Worm (Caenorhabditis elegans): ENCODE results near the gene Y62H9A.10.

The Y62H9A.10 gene

ce11 chrX:11898040-11898439 is 4.5 kb downstream of the Y62H9A.10 start, which contains the start of gene Y62H9A.9:
Y62H9A.9 (minus strand) TSS chrX:11898140.
- TF ChIP-seq unc-86 (tag; optimal IDR thresholded peaks at IDR 0.05) (no peak), gmeb-2 (tag; optimal IDR thresholded peaks at IDR 0.05) (no peak), ceh-6 (GFP tag; optimal IDR thresholded peaks at IDR 0.05) (no peak), C08G9.2 (tag; optimal IDR thresholded peaks at IDR 0.05) (no peak), hlh-15 (tag; optimal IDR thresholded peaks at IDR 0.05) (no peak), ceh-45 (GFP tag; IDR thresholded peaks at IDR 0.05) (no peak), ceh-2 (tag; optimal IDR thresholded peaks at IDR 0.05) (no peak), ceh-48 (tag; optimal IDR thresholded peaks at IDR 0.05) (no peak), pqm-1 (tag; optimal IDR thresholded peaks at IDR 0.05) (no peak), ahr-1 (tag; optimal IDR thresholded peaks at IDR 0.05) (no peak)

- no peak for TF ChIP-seq dve-1 (tag; optimal IDR thresholded peaks at IDR 0.05)
- no peak for TF ChIP-seq ceh-22 (tag; optimal IDR thresholded peaks at IDR 0.05)
- no peak for TF ChIP-seq unc-55 (GFP tag; optimal IDR thresholded peaks at IDR 0.05)
Observed at ce11 chrX:11896708-11897107, 5.9 kb downstream of the Y62H9A.10 start.

DNA sequence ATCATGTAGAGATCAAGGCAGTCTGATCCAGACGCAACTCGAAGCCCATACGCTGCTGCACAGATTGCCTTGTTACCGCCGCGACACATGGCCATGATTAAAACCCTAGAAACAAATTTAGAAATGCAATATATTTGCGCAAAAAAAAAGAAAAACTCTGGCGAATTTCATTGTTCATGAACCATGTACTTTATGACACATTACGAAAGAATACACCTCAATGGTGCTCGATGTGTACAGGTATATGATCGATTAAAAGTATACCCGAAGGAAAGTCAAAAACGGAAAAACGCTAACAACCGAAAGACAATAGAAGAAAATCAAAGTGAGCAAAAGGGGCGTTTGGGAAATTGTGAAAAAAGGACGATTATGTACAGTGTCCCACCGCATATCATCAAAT is 10.2 kb downstream of the Y62H9A.10 start, which contains the start of gene Y62H9A.8:
Gene Y62H9A.8 (minus strand): TSS at position 101 of the 400 bp plus-strand sequence.
- TF ChIP-seq ztf-16 (tag; optimal IDR thresholded peaks at IDR 0.05): no peak
- no peak for TF ChIP-seq C08G9.2 (tag; optimal IDR thresholded peaks at IDR 0.05)
- no peak for TF ChIP-seq zip-5 (tag; optimal IDR thresholded peaks at IDR 0.05)
- no peak for TF ChIP-seq nfya-1 (tag; optimal IDR thresholded peaks at IDR 0.05)

- TF ChIP-seq eyg-1 (tag; optimal IDR thresholded peaks at IDR 0.05): no peak
- TF ChIP-seq pax-1 (tag; optimal IDR thresholded peaks at IDR 0.05): no peak
- TF ChIP-seq ceh-48 (tag; optimal IDR thresholded peaks at IDR 0.05): no peak
- TF ChIP-seq rnt-1 (tag; optimal IDR thresholded peaks at IDR 0.05): no peak
- no peak for TF ChIP-seq ceh-31 (tag; optimal IDR thresholded peaks at IDR 0.05)
- no peak for TF ChIP-seq C08G9.2 (tag; optimal IDR thresholded peaks at IDR 0.05)
- TF ChIP-seq C38D4.7 (GFP tag; optimal IDR thresholded peaks at IDR 0.05): no peak
- no peak for TF ChIP-seq nhr-11 (tag; optimal IDR thresholded peaks at IDR 0.05)
- TF ChIP-seq ttx-3 (tag; optimal IDR thresholded peaks at IDR 0.05): no peak
- TF ChIP-seq madf-2 (tag; optimal IDR thresholded peaks at IDR 0.05): no peak
- no peak for TF ChIP-seq ahr-1 (tag; optimal IDR thresholded peaks at IDR 0.05)
- TF ChIP-seq sox-4 (tag; optimal IDR thresholded peaks at IDR 0.05): no peak
- no peak for TF ChIP-seq dmd-4 (tag; optimal IDR thresholded peaks at IDR 0.05; ENCODE audit: borderline replicate concordance)
- TF ChIP-seq pha-4 (tag; optimal IDR thresholded peaks at IDR 0.05): no peak
- no peak for TF ChIP-seq K09A11.1 (tag; optimal IDR thresholded peaks at IDR 0.05; ENCODE audit: insufficient read depth)
Observed at ce11 chrX:11885577-11885976, 17.0 kb downstream of the Y62H9A.10 start, which contains the start of gene Y62H9A.7. Y62H9A.7 (minus strand) TSS chrX:11885677.

DNA sequence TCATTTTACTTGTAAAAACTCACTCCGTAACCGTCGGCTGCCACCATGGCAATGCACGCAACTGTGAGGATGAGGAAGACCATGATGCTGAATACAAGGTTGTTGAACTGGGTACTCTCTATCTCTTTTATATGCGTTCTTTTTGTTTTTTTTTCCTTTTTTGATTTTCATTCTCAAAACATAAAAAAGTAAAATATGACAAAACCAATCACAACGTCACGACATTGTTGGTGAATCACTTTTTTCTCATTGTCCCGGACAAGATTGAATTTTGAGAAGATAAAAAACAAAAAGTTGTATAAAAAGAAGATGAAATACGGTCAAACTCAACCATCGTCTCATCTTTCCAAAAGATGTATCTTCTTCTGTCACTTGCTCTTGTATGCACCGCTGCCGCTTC is 19.8 kb downstream of the Y62H9A.10 start, which contains the start of the genes Y62H9A.5 and ule-5:
Gene Y62H9A.5 (minus strand): TSS at position 101 of the 400 bp plus-strand sequence.
Gene ule-5 (plus strand): TSS at position 328 of the 400 bp plus-strand sequence.
- TF ChIP-seq ceh-14 (tag; optimal IDR thresholded peaks at IDR 0.05) (no peak), hlh-13 (GFP tag; optimal IDR thresholded peaks at IDR 0.05) (no peak), odd-2 (tag; optimal IDR thresholded peaks at IDR 0.05) (no peak), ahr-1 (tag; optimal IDR thresholded peaks at IDR 0.05) (no peak), hlh-15 (tag; optimal IDR thresholded peaks at IDR 0.05) (no peak), unc-86 (tag; optimal IDR thresholded peaks at IDR 0.05) (no peak), hlh-6 (tag; optimal IDR thresholded peaks at IDR 0.05) (no peak), unc-55 (GFP tag; optimal IDR thresholded peaks at IDR 0.05) (no peak), sox-4 (tag; optimal IDR thresholded peaks at IDR 0.05) (no peak), syd-9 (tag; optimal IDR thresholded peaks at IDR 0.05) (no peak), pqm-1 (tag; optimal IDR thresholded peaks at IDR 0.05) (no peak), unc-42 (tag; optimal IDR thresholded peaks at IDR 0.05) (no peak), tbx-2 (tag; optimal IDR thresholded peaks at IDR 0.05) (no peak), pax-1 (tag; optimal IDR thresholded peaks at IDR 0.05) (no peak), dmd-4 (tag; optimal IDR thresholded peaks at IDR 0.05; ENCODE audit: borderline replicate concordance) (no peak), madf-2 (tag; optimal IDR thresholded peaks at IDR 0.05) (no peak), nhr-232 (tag; optimal IDR thresholded peaks at IDR 0.05) (no peak), pag-3 (tag; optimal IDR thresholded peaks at IDR 0.05; ENCODE audit: borderline replicate concordance) (no peak), ceh-2 (tag; optimal IDR thresholded peaks at IDR 0.05) (no peak), ceh-6 (GFP tag; optimal IDR thresholded peaks at IDR 0.05) (no peak)
